Fruit fly (Drosophila melanogaster) whole organism, adult: ENCODE results near the gene Obp8a.

Experiments used
- CG11617 ChIP-seq: fragments of 200-800 bp; sonication (Bioruptor generic); optimal IDR thresholded peaks from 2 replicates; lab custom pipeline; 2017; ENCODE audit warnings: mild to moderate bottlenecking, missing biosample characterization, missing genetic modification reagents, missing genetic modification characterization
- CG12768 ChIP-seq: fragments of 200-800 bp; sonication (Bioruptor generic); optimal IDR thresholded peaks from 2 replicates; lab custom pipeline; 2017; ENCODE audit warnings: missing biosample characterization, missing genetic modification characterization, mild to moderate bottlenecking, moderate library complexity, missing genetic modification reagents
- CG14711 ChIP-seq: fragments of 200-800 bp; sonication (Bioruptor generic); optimal IDR thresholded peaks from 2 replicates; lab custom pipeline; 2018; ENCODE audit warnings: missing biosample characterization, mild to moderate bottlenecking, missing genetic modification characterization, moderate library complexity
- CG1620 ChIP-seq: fragments of 200-800 bp; sonication (Bioruptor generic); optimal IDR thresholded peaks from 2 replicates; lab custom pipeline; 2016; ENCODE audit warnings: missing biosample characterization, missing genetic modification characterization
- CG33017 ChIP-seq: fragments of 200-800 bp; sonication (Bioruptor generic); optimal IDR thresholded peaks from 2 replicates; lab custom pipeline; 2018; ENCODE audit warnings: missing biosample characterization, mild to moderate bottlenecking, missing genetic modification characterization, moderate library complexity
- CG5204 ChIP-seq: fragments of 200-800 bp; sonication (Bioruptor generic); optimal IDR thresholded peaks from 2 replicates; lab custom pipeline; 2016; ENCODE audit warnings: missing biosample characterization, missing genetic modification characterization
- CG7045 ChIP-seq: fragments of 200-800 bp; sonication (Bioruptor generic); optimal IDR thresholded peaks from 2 replicates; lab custom pipeline; 2017; ENCODE audit warnings: missing biosample characterization, mild to moderate bottlenecking, missing genetic modification characterization
- CG7101 ChIP-seq: fragments of 200-800 bp; sonication (Bioruptor generic); optimal IDR thresholded peaks from 2 replicates; lab custom pipeline; 2018; ENCODE audit warnings: missing biosample characterization, mild to moderate bottlenecking, missing genetic modification characterization, moderate library complexity
- Clk ChIP-seq: fragments of 200-800 bp; sonication (Bioruptor generic); optimal IDR thresholded peaks from 2 replicates; lab custom pipeline; 2017; ENCODE audit warnings: missing biosample characterization, missing genetic modification characterization
- Crg-1 ChIP-seq: fragments of 200-800 bp; sonication (Bioruptor generic); optimal IDR thresholded peaks from 2 replicates; lab custom pipeline; 2016; ENCODE audit warnings: missing biosample characterization, missing genetic modification characterization
- Hr96 ChIP-seq: fragments of 200-800 bp; sonication (Bioruptor generic); optimal IDR thresholded peaks from 2 replicates; lab custom pipeline; 2016; ENCODE audit warnings: missing biosample characterization, missing genetic modification characterization
- Mnt ChIP-seq: fragments of 200-800 bp; sonication (Bioruptor generic); optimal IDR thresholded peaks from 2 replicates; lab custom pipeline; 2016; ENCODE audit warnings: missing biosample characterization, mild to moderate bottlenecking, missing genetic modification characterization
- bab1 ChIP-seq: fragments of 200-800 bp; sonication (Bioruptor generic); optimal IDR thresholded peaks from 3 replicates; lab custom pipeline; 2019; ENCODE audit warnings: missing biosample characterization, mild to moderate bottlenecking, missing genetic modification characterization, moderate library complexity
- cic ChIP-seq: fragments of 200-800 bp; sonication (Bioruptor generic); optimal IDR thresholded peaks from 2 replicates; lab custom pipeline; 2017; ENCODE audit warnings: missing biosample characterization, mild to moderate bottlenecking, missing genetic modification characterization, moderate library complexity
- cnc ChIP-seq, 2 experiments: fragments of >200 bp; optimal IDR thresholded peaks; 2 replicates each; lab custom pipeline; 2017
- kay ChIP-seq: fragments of 200-800 bp; sonication (Bioruptor generic); peaks from one replicate; lab custom pipeline; 2016; ENCODE audit warnings: missing biosample characterization, missing genetic modification characterization, borderline replicate concordance
- ovo ChIP-seq: fragments of 200-800 bp; sonication (Bioruptor generic); optimal IDR thresholded peaks from 2 replicates; lab custom pipeline; 2016; ENCODE audit warnings: missing biosample characterization, missing genetic modification characterization
- pad ChIP-seq: fragments of 200-800 bp; sonication (Bioruptor generic); optimal IDR thresholded peaks from 3 replicates; lab custom pipeline; 2017; ENCODE audit warnings: missing biosample characterization, missing genetic modification characterization, mild to moderate bottlenecking, moderate library complexity, missing genetic modification reagents
- tj ChIP-seq: fragments of 200-800 bp; sonication (Bioruptor generic); optimal IDR thresholded peaks from 3 replicates; lab custom pipeline; 2017; ENCODE audit warnings: missing biosample characterization, mild to moderate bottlenecking, missing genetic modification characterization, moderate library complexity
- toe ChIP-seq: fragments of 200-800 bp; sonication (Bioruptor generic); optimal IDR thresholded peaks from 2 replicates; lab custom pipeline; 2016; ENCODE audit warnings: missing biosample characterization, missing genetic modification characterization

The Obp8a gene

DNA sequence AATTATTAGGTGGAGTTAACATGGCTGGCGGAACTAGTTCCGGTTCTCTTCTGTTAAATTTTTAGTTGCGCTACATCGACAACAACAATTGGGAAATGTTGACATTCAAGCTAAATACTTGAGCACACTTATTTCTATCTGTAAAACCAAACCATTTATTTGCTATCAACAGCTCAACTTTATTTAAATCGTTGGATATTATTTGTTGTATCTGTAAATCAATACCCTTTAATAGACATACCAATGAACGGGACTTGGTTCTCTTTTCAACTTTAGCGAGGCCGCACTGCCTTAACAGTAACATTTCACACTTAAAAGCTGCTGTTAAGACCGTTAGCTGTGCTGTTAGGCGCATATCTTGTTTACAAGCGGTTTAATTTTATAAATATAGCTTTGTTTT lies 21.1 kb upstream of the Obp8a start, which contains the start of gene CG12106:
CG12106 (plus strand) TSS at position 295 of the 400 bp plus-strand sequence.
- peak; percentile 24 for TF ChIP-seq toe (GFP tag; lab: Kevin White, UChicago)
- TF ChIP-seq tj, result no peak
- TF ChIP-seq CG14711, result peak; percentile 71
- peak; percentile 56 for TF ChIP-seq CG1620 (GFP tag; lab: Kevin White, UChicago)
- TF ChIP-seq Mnt, result peak; percentile 29
- peak; percentile 25 for TF ChIP-seq CG12768 (GFP tag; lab: Kevin White, UChicago)
- peak; percentile 25 for TF ChIP-seq CG11617 (GFP tag; lab: Kevin White, UChicago)
- no peak for TF ChIP-seq CG7045 (GFP tag; lab: Kevin White, UChicago)
- TF ChIP-seq pad (GFP tag; lab: Kevin White, UChicago), result peak; percentile 31
- TF ChIP-seq CG5204 (GFP tag; lab: Kevin White, UChicago), result peak; percentile 39
- no peak for TF ChIP-seq Hr96
- peak; percentile 57 for TF ChIP-seq ovo (GFP tag; lab: Kevin White, UChicago)
- no peak for TF ChIP-seq cic (GFP tag; lab: Kevin White, UChicago)
- peak; percentile 28 for TF ChIP-seq Crg-1
- peak; percentile 60 for TF ChIP-seq bab1 (GFP tag; lab: Kevin White, UChicago)
- peak; percentile 38 for TF ChIP-seq CG33017 (tag; lab: Kevin White, UChicago)
- TF ChIP-seq cnc (optimal IDR thresholded peaks at IDR 0.05; lab: Kevin White, UChicago), result no peak
- TF ChIP-seq kay (GFP tag; lab: Kevin White, UChicago), result no peak
- peak; percentile 73 for TF ChIP-seq CG7101 (tag; lab: Kevin White, UChicago)
- TF ChIP-seq Clk (GFP tag; lab: Kevin White, UChicago), result no peak

DNA sequence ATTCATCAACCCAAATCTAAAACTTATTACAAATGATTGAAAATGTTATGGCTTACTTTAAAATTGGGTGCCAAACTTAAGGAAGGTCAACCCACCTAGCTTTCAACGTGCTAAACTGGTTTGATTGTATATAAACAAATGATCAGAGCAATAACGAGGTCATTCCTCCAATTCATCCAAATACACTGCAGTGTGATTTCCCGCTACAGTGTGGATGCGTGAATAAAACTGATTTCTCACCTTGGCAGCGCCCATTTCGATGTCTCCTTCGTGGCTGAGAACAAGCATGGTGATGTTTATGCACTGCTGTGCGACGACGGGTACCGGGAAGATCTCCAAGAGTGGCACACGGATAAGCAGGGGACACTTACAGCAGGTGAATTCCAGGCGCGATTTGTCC lies 19.4 kb upstream of the Obp8a start:
- TF ChIP-seq Crg-1 (no peak), bab1 (GFP tag; lab: Kevin White, UChicago) (no peak), CG7101 (tag; lab: Kevin White, UChicago) (no peak), Mnt (no peak), kay (GFP tag; lab: Kevin White, UChicago) (no peak), CG33017 (tag; lab: Kevin White, UChicago) (no peak), Clk (GFP tag; lab: Kevin White, UChicago) (no peak), CG5204 (GFP tag; lab: Kevin White, UChicago) (no peak), Hr96 (no peak), CG14711 (no peak), toe (GFP tag; lab: Kevin White, UChicago) (no peak), CG11617 (GFP tag; lab: Kevin White, UChicago) (no peak), CG7045 (GFP tag; lab: Kevin White, UChicago) (no peak), cic (GFP tag; lab: Kevin White, UChicago) (no peak), CG12768 (GFP tag; lab: Kevin White, UChicago) (no peak)

DNA sequence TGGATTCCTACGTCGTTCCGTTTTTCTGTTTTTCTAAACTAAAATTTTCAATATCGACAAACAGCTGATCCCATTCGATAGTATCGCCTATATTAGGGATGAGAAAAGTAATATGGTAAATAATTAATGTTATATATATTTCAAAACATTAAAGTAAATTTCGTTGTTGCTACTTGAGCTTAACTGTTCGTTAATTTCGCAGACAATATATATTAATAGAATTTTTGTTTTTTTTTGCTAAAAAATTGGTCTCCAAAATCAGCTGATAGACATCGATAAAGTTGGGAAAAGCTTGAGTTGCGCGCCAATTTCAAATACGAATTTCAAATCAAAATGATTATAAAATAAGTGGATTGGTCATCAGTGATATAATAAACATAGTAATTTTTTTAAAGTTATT lies 18.3 kb upstream of the Obp8a start, which contains the start of gene CG12118:
CG12118 (minus strand) TSS at position 53 of the 400 bp plus-strand sequence.
- TF ChIP-seq toe (GFP tag; lab: Kevin White, UChicago), result peak; percentile 32
- TF ChIP-seq CG11617 (GFP tag; lab: Kevin White, UChicago), result peak; percentile 84
- peak; percentile 1 for TF ChIP-seq cic (GFP tag; lab: Kevin White, UChicago)
- TF ChIP-seq ovo (GFP tag; lab: Kevin White, UChicago), result peak; percentile 60
- no peak for TF ChIP-seq Hr96
- peak; percentile 87 for TF ChIP-seq CG1620 (GFP tag; lab: Kevin White, UChicago)
- peak; percentile 96 for TF ChIP-seq bab1 (GFP tag; lab: Kevin White, UChicago)
- TF ChIP-seq Mnt, result peak; percentile 69
- peak; percentile 16 for TF ChIP-seq CG12768 (GFP tag; lab: Kevin White, UChicago)
- TF ChIP-seq CG7101 (tag; lab: Kevin White, UChicago), result peak; percentile 85
- TF ChIP-seq pad (GFP tag; lab: Kevin White, UChicago), result peak; percentile 58
- TF ChIP-seq CG14711, result peak; percentile 87
- TF ChIP-seq CG7045 (GFP tag; lab: Kevin White, UChicago), result peak; percentile 10
- TF ChIP-seq CG5204 (GFP tag; lab: Kevin White, UChicago), result peak; percentile 17
- peak; percentile 56 for TF ChIP-seq CG33017 (tag; lab: Kevin White, UChicago)
- peak; percentile 67 for TF ChIP-seq Crg-1
- no peak for TF ChIP-seq cnc (optimal IDR thresholded peaks at IDR 0.05; lab: Kevin White, UChicago)
- no peak for TF ChIP-seq Clk (GFP tag; lab: Kevin White, UChicago)
- peak; percentile 71 for TF ChIP-seq tj
- TF ChIP-seq kay (GFP tag; lab: Kevin White, UChicago), result no peak

DNA sequence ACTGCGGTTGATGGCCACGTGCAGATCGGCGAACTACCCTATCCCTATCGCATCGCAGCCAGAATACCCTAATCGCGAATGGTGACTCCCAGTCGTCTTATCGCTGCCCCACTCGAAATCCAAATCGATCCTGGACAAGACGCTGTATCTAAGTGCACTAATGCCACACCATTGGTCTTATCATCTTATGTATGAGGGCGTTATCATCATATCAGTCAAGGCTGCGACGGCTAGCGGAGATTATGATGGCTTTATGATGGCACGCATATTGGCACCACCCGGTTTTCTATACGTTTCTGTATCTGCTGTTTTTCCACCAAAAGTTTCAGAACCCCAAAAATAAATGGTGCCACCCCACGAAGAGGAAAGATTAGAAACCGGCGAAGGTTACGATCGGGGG lies 14.4 kb upstream of the Obp8a start:
- TF ChIP-seq Mnt (peak; percentile 58), CG1620 (GFP tag; lab: Kevin White, UChicago) (no peak)

DNA sequence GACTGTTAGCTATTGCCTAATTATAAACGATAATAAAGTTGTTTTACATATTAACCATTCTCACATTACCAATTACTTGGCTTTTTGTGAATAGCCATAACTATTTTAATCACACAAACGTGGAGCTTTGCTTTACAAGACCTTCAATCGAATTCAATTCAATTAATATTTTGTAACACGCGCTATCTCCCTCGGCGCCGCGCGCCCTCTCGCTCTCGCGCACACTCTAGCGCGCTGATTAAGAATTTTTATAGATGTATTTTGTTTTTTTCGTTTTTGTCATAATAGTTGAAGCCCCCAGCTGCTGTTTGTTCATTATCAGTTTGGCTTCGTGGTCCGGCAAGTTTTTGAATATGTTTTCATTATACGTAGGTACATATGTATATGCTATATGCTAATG lies 13.6 kb upstream of the Obp8a start:
- no peak for TF ChIP-seq CG7045 (GFP tag; lab: Kevin White, UChicago)
- TF ChIP-seq CG14711, result no peak
- peak; percentile 84 for TF ChIP-seq Mnt

DNA sequence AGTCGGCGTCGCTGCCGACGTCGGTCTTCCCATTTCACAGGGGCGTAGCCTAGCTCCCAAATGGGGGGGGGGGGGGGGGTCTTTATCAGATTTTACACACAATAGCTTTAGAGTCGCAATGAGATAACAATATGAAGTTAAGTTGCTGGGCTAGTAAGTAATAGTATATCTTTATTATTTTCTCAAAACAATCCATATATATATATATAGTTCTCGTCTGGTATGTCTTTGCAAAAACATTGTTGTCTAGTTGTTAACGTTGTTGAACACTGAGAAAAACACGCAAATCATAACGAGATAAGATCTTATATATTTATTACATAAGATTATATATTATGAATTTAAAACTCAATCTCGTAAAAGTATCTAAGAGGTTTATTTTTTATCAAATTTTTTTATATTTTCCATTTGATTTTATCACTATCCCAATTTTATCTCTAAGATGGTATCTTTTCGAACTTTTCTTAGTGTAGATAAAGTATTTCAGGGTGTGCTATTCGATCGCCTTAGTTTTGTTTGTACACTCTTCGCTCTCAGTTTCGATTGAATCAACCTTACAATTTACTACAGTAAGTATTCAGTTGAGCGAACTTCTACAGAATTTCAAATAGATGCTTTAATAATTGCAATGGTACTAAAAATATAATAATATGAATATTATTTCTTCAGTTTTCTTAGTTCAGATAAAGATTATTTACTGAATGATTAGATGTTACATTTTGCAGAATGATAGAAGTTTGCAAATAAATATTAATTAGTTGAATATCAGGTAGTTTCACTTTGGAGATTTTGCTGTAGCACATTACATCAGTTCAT lies 12.6 kb upstream of the Obp8a start:
- TF ChIP-seq CG11617 (GFP tag; lab: Kevin White, UChicago), result peak; percentile 91
- peak; percentile 64 for TF ChIP-seq Mnt
- peak; percentile 80 for TF ChIP-seq tj
- TF ChIP-seq CG7045 (GFP tag; lab: Kevin White, UChicago), result peak; percentile 84
- TF ChIP-seq kay (GFP tag; lab: Kevin White, UChicago), result no peak
- peak; percentile 95 for TF ChIP-seq CG7101 (tag; lab: Kevin White, UChicago)
- peak; percentile 22 for TF ChIP-seq toe (GFP tag; lab: Kevin White, UChicago)
- TF ChIP-seq CG5204 (GFP tag; lab: Kevin White, UChicago), result peak; percentile 35
- TF ChIP-seq CG12768 (GFP tag; lab: Kevin White, UChicago), result peak; percentile 76
- peak; percentile 83 for TF ChIP-seq CG33017 (tag; lab: Kevin White, UChicago)
- no peak for TF ChIP-seq cnc (optimal IDR thresholded peaks at IDR 0.05; lab: Kevin White, UChicago)
- TF ChIP-seq Crg-1, result peak; percentile 61
- TF ChIP-seq CG1620 (GFP tag; lab: Kevin White, UChicago), result peak; percentile 65
- peak; percentile 80 for TF ChIP-seq pad (GFP tag; lab: Kevin White, UChicago)
- peak; percentile 88 for TF ChIP-seq CG14711
- TF ChIP-seq cic (GFP tag; lab: Kevin White, UChicago), result peak; percentile 71
- peak; percentile 45 for TF ChIP-seq ovo (GFP tag; lab: Kevin White, UChicago)
- peak; percentile 43 for TF ChIP-seq Clk (GFP tag; lab: Kevin White, UChicago)
- peak; percentile 62 for TF ChIP-seq bab1 (GFP tag; lab: Kevin White, UChicago)
- peak; percentile 39 for TF ChIP-seq Hr96
